Worm (Caenorhabditis elegans): ENCODE results near the gene F54C8.7.

Gene F54C8.7

DNA sequence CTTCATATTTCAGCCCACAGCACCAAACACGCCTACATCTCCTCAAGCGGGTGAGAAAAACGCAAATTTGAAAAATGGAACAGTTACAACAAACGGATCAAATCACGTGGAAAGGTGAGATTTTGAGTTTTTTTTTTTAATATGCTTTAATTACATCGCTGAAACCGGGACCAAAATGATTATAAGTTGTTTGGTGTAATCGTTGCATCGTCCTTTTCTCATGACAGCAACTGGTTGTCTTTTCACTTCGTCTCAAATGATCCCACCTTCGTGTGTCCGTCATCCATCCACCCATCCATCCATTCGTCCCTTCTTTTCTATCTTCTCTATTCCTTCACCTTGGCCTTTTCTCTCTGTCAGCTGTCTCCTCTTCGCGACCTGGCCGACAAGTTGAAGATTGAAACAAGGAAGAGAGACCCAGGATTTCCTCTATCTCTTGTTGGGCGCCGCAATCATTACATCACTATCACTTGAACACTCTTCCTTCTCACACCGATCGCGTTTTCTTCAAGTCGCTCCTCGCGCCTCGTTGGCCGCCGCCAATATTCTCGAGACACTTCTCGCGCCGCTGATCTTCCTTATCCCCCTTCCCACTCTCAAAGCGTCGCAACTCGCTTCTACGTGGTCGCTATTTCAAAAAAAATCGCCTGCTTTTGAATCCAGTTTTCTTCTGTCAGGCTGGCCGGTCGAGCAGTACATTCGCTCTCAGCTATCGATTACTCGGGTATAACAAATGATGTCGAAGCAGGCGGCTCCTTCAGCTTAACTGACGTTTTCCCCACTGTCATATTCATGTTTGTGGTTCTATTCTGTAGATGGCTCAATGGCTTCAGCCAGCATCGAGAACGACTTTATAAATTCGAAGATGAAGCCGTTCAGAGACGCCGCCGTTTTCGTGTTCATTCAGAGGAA is 3.6 kb upstream of the F54C8.7 start:
- TF ChIP-seq mec-3 (tag; optimal IDR thresholded peaks at IDR 0.05; ENCODE audit: borderline replicate concordance) (no peak), odd-2 (tag; optimal IDR thresholded peaks at IDR 0.05) (no peak), ceh-9 (tag; optimal IDR thresholded peaks at IDR 0.05) (no peak), fkh-6 (tag; optimal IDR thresholded peaks at IDR 0.05) (no peak), K02D7.2 (tag; optimal IDR thresholded peaks at IDR 0.05) (no peak), gmeb-2 (tag; optimal IDR thresholded peaks at IDR 0.05) (no peak), ceh-30 (tag; optimal IDR thresholded peaks at IDR 0.05) (no peak), sox-2 (GFP tag; IDR thresholded peaks at IDR 0.05) (no peak), ceh-18 (tag; optimal IDR thresholded peaks at IDR 0.05) (peak; percentile 77), nfya-1 (tag; optimal IDR thresholded peaks at IDR 0.05) (peak; percentile 44), tbx-2 (tag; optimal IDR thresholded peaks at IDR 0.05) (peak; percentile 36), C08G9.2 (tag; optimal IDR thresholded peaks at IDR 0.05) (no peak), npax-4 (tag; optimal IDR thresholded peaks at IDR 0.05) (no peak), pax-1 (tag; optimal IDR thresholded peaks at IDR 0.05) (no peak), syd-9 (tag; optimal IDR thresholded peaks at IDR 0.05) (no peak), ceh-34 (tag; optimal IDR thresholded peaks at IDR 0.05) (peak; percentile 49), ets-4 (tag; optimal IDR thresholded peaks at IDR 0.05) (no peak), sdc-2 (tag; optimal IDR thresholded peaks at IDR 0.05) (no peak), eyg-1 (tag; optimal IDR thresholded peaks at IDR 0.05) (no peak), dve-1 (tag; optimal IDR thresholded peaks at IDR 0.05) (no peak), ceh-31 (tag; optimal IDR thresholded peaks at IDR 0.05) (no peak), nhr-232 (tag; optimal IDR thresholded peaks at IDR 0.05) (no peak), ahr-1 (tag; optimal IDR thresholded peaks at IDR 0.05) (no peak), ceh-45 (GFP tag; IDR thresholded peaks at IDR 0.05) (no peak), ttx-3 (tag; optimal IDR thresholded peaks at IDR 0.05) (no peak), ceh-22 (tag; optimal IDR thresholded peaks at IDR 0.05) (no peak), F13H6.1 (tag; optimal IDR thresholded peaks at IDR 0.05) (no peak), rnt-1 (tag; optimal IDR thresholded peaks at IDR 0.05) (peak; percentile 29), C38D4.7 (GFP tag; optimal IDR thresholded peaks at IDR 0.05) (no peak), madf-2 (tag; optimal IDR thresholded peaks at IDR 0.05) (no peak), ceh-6 (GFP tag; optimal IDR thresholded peaks at IDR 0.05) (no peak), pqm-1 (tag; optimal IDR thresholded peaks at IDR 0.05) (no peak), unc-55 (GFP tag; optimal IDR thresholded peaks at IDR 0.05) (peak; percentile 85), ceh-48 (tag; optimal IDR thresholded peaks at IDR 0.05) (no peak), sox-4 (tag; optimal IDR thresholded peaks at IDR 0.05) (no peak), hlh-30 (tag; optimal IDR thresholded peaks at IDR 0.05; ENCODE audit: insufficient read depth) (no peak), K09A11.1 (tag; optimal IDR thresholded peaks at IDR 0.05; ENCODE audit: insufficient read depth) (no peak), pha-4 (tag; optimal IDR thresholded peaks at IDR 0.05) (no peak), hlh-6 (tag; optimal IDR thresholded peaks at IDR 0.05) (no peak)

DNA sequence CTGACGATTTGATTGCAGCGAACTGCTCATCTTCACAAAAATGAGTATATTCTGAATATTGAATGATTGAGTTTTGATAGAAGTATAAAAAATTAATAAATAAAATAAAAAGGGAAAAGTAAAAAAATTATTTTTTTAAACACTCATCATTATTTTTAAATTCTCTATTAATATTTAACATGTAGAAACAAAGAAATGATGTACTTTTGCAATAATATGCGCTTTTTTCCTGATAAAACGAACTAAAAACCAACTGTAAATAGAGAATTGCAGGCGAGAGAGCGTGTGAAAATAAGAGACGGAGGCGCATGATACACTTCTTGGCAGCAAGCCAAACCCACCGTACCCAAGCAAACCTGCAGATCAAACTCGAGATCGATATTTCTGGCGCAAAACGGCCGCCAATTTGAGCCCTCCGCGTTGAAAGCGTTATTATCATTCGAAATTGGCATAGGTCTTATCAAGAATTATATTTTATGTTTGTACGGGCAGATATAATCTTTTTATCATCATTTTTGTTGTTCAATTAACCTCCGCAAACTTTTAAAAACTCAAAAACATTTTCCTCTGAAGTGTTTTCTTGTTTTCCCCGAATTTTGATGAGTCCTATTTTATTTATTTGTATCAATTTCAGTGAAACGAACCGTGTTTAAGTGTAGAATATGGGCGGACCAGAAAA is 2.3 kb upstream of the F54C8.7 start, which contains the start of the genes rheb-1 and spk-1:
rheb-1 (minus strand) TSS at position 51 of the 679 bp plus-strand sequence.
spk-1 (plus strand) TSS at position 629 of the 679 bp plus-strand sequence.
- TF ChIP-seq C08G9.2 (tag; optimal IDR thresholded peaks at IDR 0.05) (no peak), ref-2 (tag; optimal IDR thresholded peaks at IDR 0.05) (no peak), Y22D7AL.16 (tag; optimal IDR thresholded peaks at IDR 0.05) (no peak), pha-4 (tag; optimal IDR thresholded peaks at IDR 0.05) (no peak), fkh-10 (GFP tag; optimal IDR thresholded peaks at IDR 0.05) (no peak), hlh-13 (GFP tag; optimal IDR thresholded peaks at IDR 0.05) (no peak), ceh-18 (tag; optimal IDR thresholded peaks at IDR 0.05) (peak; percentile 29), ceh-9 (tag; optimal IDR thresholded peaks at IDR 0.05) (no peak), hlh-30 (tag; optimal IDR thresholded peaks at IDR 0.05; ENCODE audit: insufficient read depth) (peak; percentile 83), ceh-14 (tag; optimal IDR thresholded peaks at IDR 0.05) (no peak), che-1 (tag; optimal IDR thresholded peaks at IDR 0.05) (peak; percentile 34), T23F11.4 (GFP tag; optimal IDR thresholded peaks at IDR 0.05) (no peak), ztf-16 (tag; optimal IDR thresholded peaks at IDR 0.05) (no peak), unc-3 (GFP tag; conservative IDR thresholded peaks at IDR 0.05) (no peak), unc-3 (tag; optimal IDR thresholded peaks at IDR 0.05) (no peak), unc-86 (tag; optimal IDR thresholded peaks at IDR 0.05) (no peak), dve-1 (tag; optimal IDR thresholded peaks at IDR 0.05) (peak; percentile 31), pqm-1 (tag; optimal IDR thresholded peaks at IDR 0.05) (peak; percentile 38), ttx-3 (tag; optimal IDR thresholded peaks at IDR 0.05) (no peak), ceh-22 (tag; optimal IDR thresholded peaks at IDR 0.05) (no peak)
